Worm (Caenorhabditis elegans) whole organism, L1 larva: Measurements from ENCODE around the gene C10G8.3.
A peak's percentile ranks its signal among the peaks of the same experiment; 100 is the strongest.

ENCODE experiments used
- C04F5.9 ChIP-seq: sonication (generic microtip); optimal IDR thresholded peaks from 2 replicates; lab custom pipeline; 2016; ENCODE audit warnings: missing genetic modification characterization, missing compliant biosample characterization
- C16A3.4 ChIP-seq: fragments of 150-350 bp; optimal IDR thresholded peaks from 2 replicates; lab custom pipeline; 2014; ENCODE audit warnings: missing biosample characterization, missing genetic modification characterization
- C34B4.2 ChIP-seq: sonication (generic microtip); optimal IDR thresholded peaks from 2 replicates; lab custom pipeline; 2017; ENCODE audit warnings: mild to moderate bottlenecking, missing genetic modification characterization, missing compliant biosample characterization
- Y116A8C.19 ChIP-seq: sonication (generic microtip); optimal IDR thresholded peaks from 2 replicates; lab custom pipeline; 2016; ENCODE audit warnings: missing compliant biosample characterization, missing genetic modification characterization, borderline replicate concordance
- ama-1 ChIP-seq: fragments of 150-350 bp; optimal IDR thresholded peaks from 2 replicates; lab custom pipeline; 2014
- ceh-82 ChIP-seq, 3 experiments: fragments of 150-350 bp in 1 of 3; sonication (generic microtip) in 2 of 3; optimal IDR thresholded peaks; 2 replicates each; lab custom pipeline; 2014 to 2017; ENCODE audit warnings: missing biosample characterization in 3 of 3, missing genetic modification characterization in 3 of 3
- ces-1 ChIP-seq: fragments of 150-350 bp; optimal IDR thresholded peaks from 2 replicates; lab custom pipeline; 2014; ENCODE audit warnings: missing biosample characterization, missing genetic modification reagents, missing genetic modification characterization
- dsc-1 ChIP-seq: sonication (generic microtip); optimal IDR thresholded peaks from 2 replicates; lab custom pipeline; 2016; ENCODE audit warnings: mild to moderate bottlenecking, missing genetic modification characterization, missing compliant biosample characterization
- elt-2 ChIP-seq: sonication (generic microtip); optimal IDR thresholded peaks from 2 replicates; lab custom pipeline; 2016; ENCODE audit warnings: missing genetic modification characterization, mild to moderate bottlenecking, inconsistent platforms, missing compliant biosample characterization, missing genetic modification reagents
- fkh-8 ChIP-seq: sonication (generic microtip); optimal IDR thresholded peaks from 2 replicates; lab custom pipeline; 2016; ENCODE audit warnings: mild to moderate bottlenecking, missing genetic modification characterization, missing compliant biosample characterization
- hlh-17 ChIP-seq: fragments of 200-800 bp; sonication (Bioruptor generic); optimal IDR thresholded peaks from 2 replicates; lab custom pipeline; 2018; ENCODE audit warnings: missing genetic modification characterization, mild to moderate bottlenecking, missing compliant biosample characterization, moderate library complexity, borderline replicate concordance
- hpl-2 ChIP-seq: fragments of 150-350 bp; optimal IDR thresholded peaks from 2 replicates; lab custom pipeline; 2014; ENCODE audit warnings: missing biosample characterization, missing genetic modification reagents, missing genetic modification characterization
- jun-1 ChIP-seq: fragments of 150-350 bp; optimal IDR thresholded peaks from 2 replicates; lab custom pipeline; 2014; ENCODE audit warnings: missing biosample characterization, missing genetic modification reagents, missing genetic modification characterization
- lin-35 ChIP-seq, 2 experiments: fragments of 150-350 bp; optimal IDR thresholded peaks; 2 replicates each; lab custom pipeline; 2014; ENCODE audit warnings: missing biosample characterization in 2 of 2, missing genetic modification characterization in 2 of 2, missing genetic modification reagents in 2 of 2
- lir-3 ChIP-seq: sonication (generic microtip); optimal IDR thresholded peaks from 2 replicates; lab custom pipeline; 2016; ENCODE audit warnings: mild to moderate bottlenecking, missing genetic modification characterization, moderate library complexity, missing compliant biosample characterization; ENCODE audit not compliant: poor library complexity
- mdl-1 ChIP-seq, 2 experiments: fragments of 150-350 bp; optimal IDR thresholded peaks; 2 replicates each; lab custom pipeline; 2014 to 2017; ENCODE audit warnings: missing biosample characterization in 2 of 2, missing genetic modification characterization in 2 of 2, inconsistent platforms in 1 of 2
- mep-1 ChIP-seq: fragments of 150-350 bp; optimal IDR thresholded peaks from 2 replicates; lab custom pipeline; 2014; ENCODE audit warnings: missing biosample characterization, missing genetic modification characterization
- nhr-28 ChIP-seq: fragments of 150-350 bp; optimal IDR thresholded peaks from 2 replicates; lab custom pipeline; 2014; ENCODE audit warnings: missing biosample characterization, missing genetic modification characterization
- nhr-84 ChIP-seq: sonication (generic microtip); optimal IDR thresholded peaks from 2 replicates; lab custom pipeline; 2017; ENCODE audit warnings: missing biosample characterization, missing genetic modification characterization
- pax-3 ChIP-seq: fragments of 200-800 bp; sonication (Bioruptor generic); optimal IDR thresholded peaks from 2 replicates; lab custom pipeline; 2018; ENCODE audit warnings: mild to moderate bottlenecking, missing genetic modification characterization, moderate library complexity, missing compliant biosample characterization
- pqm-1 ChIP-seq: sonication (generic microtip); optimal IDR thresholded peaks from 3 replicates; lab custom pipeline; 2017; ENCODE audit warnings: missing biosample characterization, missing genetic modification characterization
- sox-4 ChIP-seq: sonication (generic microtip); optimal IDR thresholded peaks from 2 replicates; lab custom pipeline; 2016; ENCODE audit warnings: missing genetic modification characterization, missing compliant biosample characterization
- zag-1 ChIP-seq: fragments of 150-350 bp; optimal IDR thresholded peaks from 2 replicates; lab custom pipeline; 2014; ENCODE audit warnings: missing biosample characterization, missing genetic modification characterization
- zip-4 ChIP-seq: fragments of 200-800 bp; sonication (Bioruptor generic); optimal IDR thresholded peaks from 2 replicates; lab custom pipeline; 2018; ENCODE audit warnings: mild to moderate bottlenecking, missing genetic modification characterization, moderate library complexity, missing compliant biosample characterization
- ztf-11 ChIP-seq, 2 experiments: sonication (generic microtip); optimal IDR thresholded peaks; 2 replicates each; lab custom pipeline; 2016 to 2017; ENCODE audit warnings: missing genetic modification characterization in 2 of 2, missing biosample characterization in 1 of 2, missing compliant biosample characterization in 1 of 2

C10G8.3 gene

DNA sequence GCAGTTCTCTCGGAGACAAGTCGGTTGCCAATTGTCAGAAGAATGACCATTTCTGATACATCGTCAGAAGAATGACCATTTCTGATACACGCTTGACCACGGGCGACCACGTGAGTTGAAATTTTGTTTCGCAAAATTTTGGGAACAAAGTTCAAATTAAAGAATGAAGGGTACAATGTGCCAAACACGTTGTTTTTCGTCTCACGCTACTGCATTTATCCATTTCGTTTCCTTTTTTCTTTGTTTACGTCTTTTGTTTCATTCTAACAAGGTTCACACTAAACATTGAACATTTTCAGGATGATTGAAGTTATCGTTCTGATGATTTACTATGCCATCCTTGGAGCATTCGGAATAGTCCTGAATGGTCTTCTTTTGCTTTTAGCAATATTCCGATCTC is 38.9 kb downstream of the C10G8.3 start, which contains the start of gene srd-9:
TSS of gene srd-9 (plus strand) at position 301 of the 400 bp plus-strand sequence.
- TF ChIP-seq mep-1 (tag; lab: Kevin White, UChicago) (no peak), ztf-11 (tag; optimal IDR thresholded peaks at IDR 0.05; lab: Kevin White, UChicago) (no peak), pax-3 (no peak), mdl-1 (tag; optimal IDR thresholded peaks at IDR 0.05; lab: Kevin White, UChicago) (no peak), zag-1 (tag; lab: Kevin White, UChicago) (no peak), pqm-1 (tag; lab: Kevin White, UChicago) (no peak), C04F5.9 (tag; lab: Kevin White, UChicago) (no peak), C34B4.2 (no peak), ceh-82 (tag; optimal IDR thresholded peaks at IDR 0.05; lab: Kevin White, UChicago) (no peak), ces-1 (GFP tag; lab: Kevin White, UChicago) (no peak), dsc-1 (tag; lab: Kevin White, UChicago) (no peak), hpl-2 (no peak), hlh-17 (GFP tag; lab: Kevin White, UChicago) (no peak), elt-2 (tag; lab: Kevin White, UChicago) (no peak), C16A3.4 (tag; lab: Kevin White, UChicago) (no peak), jun-1 (tag; lab: Kevin White, UChicago) (no peak), nhr-28 (no peak)

DNA sequence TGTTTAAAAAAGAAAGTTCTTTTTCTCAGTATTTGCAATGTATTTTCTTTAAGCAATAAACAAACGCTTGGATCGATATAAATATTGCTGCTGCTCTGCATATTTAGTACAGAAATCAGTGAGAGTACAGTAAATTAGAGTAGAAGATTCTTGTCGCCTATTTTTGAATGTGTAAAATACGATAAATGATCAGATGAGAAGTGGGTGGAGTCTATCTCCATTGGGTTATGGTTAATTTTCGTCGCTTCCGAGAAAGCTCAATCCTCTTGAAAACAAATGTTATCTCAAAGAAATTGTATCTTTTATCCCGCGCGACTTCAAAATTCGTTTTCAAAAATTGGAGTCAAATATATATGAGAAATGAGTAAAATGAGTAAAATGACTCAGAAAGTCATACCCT is 46.2 kb downstream of the C10G8.3 start, which contains the start of gene nhr-216:
TSS of gene nhr-216 (minus strand) at position 101 of the 400 bp plus-strand sequence.
- TF ChIP-seq ama-1 (lab: Kevin White, UChicago) (no peak), lin-35 (GFP tag; optimal IDR thresholded peaks at IDR 0.05; lab: Kevin White, UChicago) (no peak), lir-3 (tag; lab: Kevin White, UChicago) (no peak), zip-4 (GFP tag; lab: Kevin White, UChicago) (no peak)

DNA sequence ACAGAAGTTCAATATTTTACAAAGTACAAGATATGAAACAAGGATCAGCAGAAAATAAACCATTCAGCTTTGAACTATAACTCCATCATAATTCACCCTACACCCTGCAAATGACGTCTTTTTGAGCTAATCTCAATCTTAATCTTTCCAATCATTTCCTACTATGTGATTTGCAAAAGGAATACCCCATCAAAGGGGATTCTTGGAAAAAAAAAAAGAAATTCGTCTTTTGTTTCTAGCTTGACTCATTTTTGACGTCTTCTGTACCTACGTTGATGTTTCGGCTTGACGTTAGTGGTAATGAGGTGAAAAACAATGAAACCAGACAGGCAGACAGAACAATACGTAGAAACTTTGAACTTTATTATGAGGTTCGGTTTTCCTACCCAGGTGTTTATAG is 49.7 kb downstream of the C10G8.3 start:
- no peak for TF ChIP-seq Y116A8C.19
- TF ChIP-seq lin-35 (GFP tag; optimal IDR thresholded peaks at IDR 0.05; lab: Kevin White, UChicago): no peak
- TF ChIP-seq dsc-1 (tag; lab: Kevin White, UChicago): peak; percentile 89
- peak; percentile 67 for TF ChIP-seq fkh-8
- peak; percentile 58 for TF ChIP-seq pax-3
- TF ChIP-seq sox-4: peak; percentile 31
- TF ChIP-seq nhr-84 (tag; lab: Kevin White, UChicago): no peak
